Worm (Caenorhabditis elegans) whole organism, mixed stage, embryonic: ENCODE data around the gene piit-1.

ENCODE experiments used
- M03D4.4 ChIP-seq: sonication (generic microtip); optimal IDR thresholded peaks from 2 replicates; lab custom pipeline; 2017; ENCODE audit warnings: mild to moderate bottlenecking, missing genetic modification characterization, missing compliant biosample characterization
- bed-3 ChIP-seq: fragments of 200-800 bp; sonication (Bioruptor generic); optimal IDR thresholded peaks from 3 replicates; lab custom pipeline; 2018; ENCODE audit warnings: mild to moderate bottlenecking, missing genetic modification characterization, moderate library complexity, missing compliant biosample characterization
- ceh-43 ChIP-seq: fragments of 200-800 bp; sonication (Bioruptor generic); optimal IDR thresholded peaks from 2 replicates; lab custom pipeline; 2018; ENCODE audit warnings: mild to moderate bottlenecking, missing genetic modification characterization, moderate library complexity, missing compliant biosample characterization
- ceh-83 ChIP-seq: fragments of 200-800 bp; sonication (Bioruptor generic); optimal IDR thresholded peaks from 2 replicates; lab custom pipeline; 2018; ENCODE audit warnings: mild to moderate bottlenecking, missing genetic modification characterization, missing compliant biosample characterization
- ces-1 ChIP-seq: fragments of 150-350 bp; optimal IDR thresholded peaks from 2 replicates; lab custom pipeline; 2014; ENCODE audit warnings: missing biosample characterization, missing genetic modification reagents, missing genetic modification characterization
- cnd-1 ChIP-seq: fragments of 200-800 bp; sonication (Bioruptor generic); optimal IDR thresholded peaks from 2 replicates; lab custom pipeline; 2018; ENCODE audit warnings: mild to moderate bottlenecking, missing genetic modification characterization, missing compliant biosample characterization
- drap-1 ChIP-seq: fragments of 200-800 bp; sonication (Bioruptor generic); optimal IDR thresholded peaks from 3 replicates; lab custom pipeline; 2018; ENCODE audit warnings: mild to moderate bottlenecking, missing genetic modification characterization, missing compliant biosample characterization
- elt-1 ChIP-seq: sonication (generic microtip); optimal IDR thresholded peaks from 2 replicates; lab custom pipeline; 2017; ENCODE audit warnings: missing genetic modification characterization, mild to moderate bottlenecking, missing compliant biosample characterization, antibody characterized with exemption, moderate library complexity, borderline replicate concordance; ENCODE audit not compliant: insufficient read depth
- elt-3 ChIP-seq: fragments of 150-350 bp; optimal IDR thresholded peaks from 2 replicates; lab custom pipeline; 2014; ENCODE audit warnings: missing biosample characterization, missing genetic modification characterization
- flh-1 ChIP-seq: fragments of 200-800 bp; sonication (Bioruptor generic); optimal IDR thresholded peaks from 2 replicates; lab custom pipeline; 2018; ENCODE audit warnings: mild to moderate bottlenecking, missing genetic modification characterization, moderate library complexity, missing compliant biosample characterization
- ham-2 ChIP-seq: fragments of 200-800 bp; sonication (Bioruptor generic); optimal IDR thresholded peaks from 2 replicates; lab custom pipeline; 2018; ENCODE audit warnings: mild to moderate bottlenecking, missing genetic modification characterization, missing compliant biosample characterization
- hlh-1 ChIP-seq: fragments of 150-350 bp; optimal IDR thresholded peaks from 2 replicates; lab custom pipeline; 2014; ENCODE audit warnings: missing biosample characterization, missing genetic modification reagents, missing genetic modification characterization
- lin-32 ChIP-seq: fragments of 200-800 bp; sonication (Bioruptor generic); optimal IDR thresholded peaks from 2 replicates; lab custom pipeline; 2018; ENCODE audit warnings: mild to moderate bottlenecking, missing genetic modification characterization, missing compliant biosample characterization
- mab-5 ChIP-seq: fragments of 150-350 bp; optimal IDR thresholded peaks from 2 replicates; lab custom pipeline; 2014; ENCODE audit warnings: missing biosample characterization, missing genetic modification characterization
- mls-2 ChIP-seq: sonication (generic microtip); optimal IDR thresholded peaks from 2 replicates; lab custom pipeline; 2016; ENCODE audit warnings: mild to moderate bottlenecking, missing genetic modification characterization, moderate library complexity, missing compliant biosample characterization
- nhr-12 ChIP-seq: fragments of 150-350 bp; optimal IDR thresholded peaks from 2 replicates; lab custom pipeline; 2014; ENCODE audit warnings: missing biosample characterization, missing genetic modification characterization
- nhr-2 ChIP-seq: fragments of 150-350 bp; optimal IDR thresholded peaks from 2 replicates; lab custom pipeline; 2014; ENCODE audit warnings: missing biosample characterization, missing genetic modification characterization
- nhr-237 ChIP-seq: fragments of 150-350 bp; optimal IDR thresholded peaks from 2 replicates; lab custom pipeline; 2014; ENCODE audit warnings: missing biosample characterization, missing genetic modification characterization
- nhr-28 ChIP-seq: fragments of 150-350 bp; optimal IDR thresholded peaks from 2 replicates; lab custom pipeline; 2014; ENCODE audit warnings: missing biosample characterization, missing genetic modification characterization
- nhr-76 ChIP-seq: sonication (generic microtip); optimal IDR thresholded peaks from 2 replicates; lab custom pipeline; 2017; ENCODE audit warnings: missing biosample characterization, missing genetic modification characterization
- pha-4 ChIP-seq: fragments of 150-350 bp; optimal IDR thresholded peaks from 2 replicates; lab custom pipeline; 2018; ENCODE audit warnings: missing biosample characterization, missing genetic modification reagents, missing genetic modification characterization
- sem-2 ChIP-seq: fragments of 200-800 bp; sonication (Bioruptor generic); optimal IDR thresholded peaks from 2 replicates; lab custom pipeline; 2018; ENCODE audit warnings: mild to moderate bottlenecking, missing genetic modification characterization, missing compliant biosample characterization
- snpc-4 ChIP-seq: fragments of 150-350 bp; optimal IDR thresholded peaks from 2 replicates; lab custom pipeline; 2014; ENCODE audit warnings: missing biosample characterization, missing genetic modification characterization
- tbx-8 ChIP-seq: fragments of 200-800 bp; sonication (Bioruptor generic); optimal IDR thresholded peaks from 2 replicates; lab custom pipeline; 2018; ENCODE audit warnings: mild to moderate bottlenecking, missing genetic modification characterization, moderate library complexity, missing compliant biosample characterization
- unc-120 ChIP-seq: sonication (generic microtip); optimal IDR thresholded peaks from 2 replicates; lab custom pipeline; 2017; ENCODE audit warnings: missing genetic modification characterization, missing compliant biosample characterization; ENCODE audit not compliant: poor library complexity, severe bottlenecking
- unc-39 ChIP-seq: fragments of 150-350 bp; optimal IDR thresholded peaks from 2 replicates; lab custom pipeline; 2014; ENCODE audit warnings: missing biosample characterization, missing genetic modification characterization
- unc-62 ChIP-seq: fragments of 150-350 bp; optimal IDR thresholded peaks from 2 replicates; lab custom pipeline; 2014; ENCODE audit warnings: missing biosample characterization, missing genetic modification reagents, missing genetic modification characterization
- zip-8 ChIP-seq: fragments of 150-350 bp; optimal IDR thresholded peaks from 2 replicates; lab custom pipeline; 2014; ENCODE audit warnings: missing biosample characterization, missing genetic modification characterization
- ztf-11 ChIP-seq: fragments of 150-350 bp; optimal IDR thresholded peaks from 2 replicates; lab custom pipeline; 2014; ENCODE audit warnings: missing biosample characterization, missing genetic modification characterization

Gene piit-1

DNA sequence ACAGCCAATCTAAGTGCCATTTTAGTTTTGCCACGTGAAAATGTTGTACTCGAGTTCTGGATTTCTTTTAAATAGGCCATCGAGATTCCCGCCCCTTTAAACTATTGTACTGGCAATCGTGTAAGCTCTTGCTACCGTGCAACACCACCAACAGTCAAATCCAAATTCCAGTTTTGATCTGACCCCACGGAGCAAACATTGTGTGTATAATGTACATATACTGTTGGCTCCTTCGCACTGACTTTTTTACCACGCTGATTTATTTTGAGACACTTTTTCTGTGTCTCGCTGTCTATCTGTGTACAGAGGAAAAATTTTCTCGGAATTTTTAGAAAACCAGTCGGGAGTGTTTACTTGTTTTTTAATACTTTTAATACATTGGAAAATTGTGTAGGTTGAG, at the start of gene piit-1:
Gene piit-1, minus strand, starts transcription at position 101 of the 400 bp plus-strand sequence.
- TF ChIP-seq nhr-12 (tag; lab: Kevin White, UChicago) (no peak), nhr-2 (tag; lab: Kevin White, UChicago) (no peak), lin-32 (GFP tag; lab: Kevin White, UChicago) (no peak), drap-1 (GFP tag; lab: Kevin White, UChicago) (no peak), unc-39 (tag; lab: Kevin White, UChicago) (no peak), ztf-11 (tag; lab: Kevin White, UChicago) (no peak), ceh-83 (no peak), sem-2 (GFP tag; lab: Kevin White, UChicago) (no peak), elt-1 (no peak), M03D4.4 (tag; lab: Kevin White, UChicago) (no peak), nhr-76 (no peak), hlh-1 (no peak)

DNA sequence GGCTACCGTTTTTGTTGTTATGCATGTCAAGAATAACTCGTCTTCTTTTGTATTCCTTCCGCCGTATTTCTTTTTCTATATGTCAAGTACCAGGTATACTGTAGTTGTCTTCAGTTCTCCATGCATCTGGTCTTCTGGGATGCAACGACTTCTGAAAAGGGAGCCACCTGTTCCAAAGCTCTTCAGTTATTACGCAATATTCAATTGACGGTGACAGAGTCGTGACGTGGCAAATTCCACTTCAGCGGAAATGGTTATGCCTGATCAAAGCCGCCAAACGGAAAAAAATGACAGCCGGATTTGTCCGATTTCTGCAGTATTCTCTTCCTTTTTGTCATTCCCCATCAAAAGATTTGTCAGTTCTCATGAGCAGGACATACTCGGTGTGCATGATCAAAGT, 46.5 kb upstream of the piit-1 start:
- TF ChIP-seq nhr-2 (tag; lab: Kevin White, UChicago) (peak; percentile 34), zip-8 (peak; percentile 95), hlh-1 (no peak)

DNA sequence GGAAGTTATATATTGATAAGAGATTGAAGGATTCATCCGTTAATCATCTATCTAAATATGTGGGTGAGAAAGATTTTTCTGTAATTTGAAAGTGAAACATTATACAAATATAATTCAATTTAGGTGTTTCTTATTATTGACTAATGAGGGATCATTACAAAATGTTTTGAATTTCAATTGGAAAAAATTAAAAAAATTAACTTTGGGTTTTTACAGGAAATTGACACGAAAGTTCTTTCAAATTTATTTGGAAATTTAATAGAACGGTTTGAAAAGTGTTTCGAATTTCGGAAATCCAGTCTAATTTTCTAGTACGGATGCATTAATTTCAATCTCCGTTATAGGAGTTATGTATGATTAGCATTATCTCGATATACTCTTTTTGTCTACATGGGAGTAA, 43.1 kb upstream of the piit-1 start:
- no peak for TF ChIP-seq lin-32 (GFP tag; lab: Kevin White, UChicago)
- TF ChIP-seq mls-2, result no peak
- no peak for TF ChIP-seq bed-3 (GFP tag; lab: Kevin White, UChicago)

DNA sequence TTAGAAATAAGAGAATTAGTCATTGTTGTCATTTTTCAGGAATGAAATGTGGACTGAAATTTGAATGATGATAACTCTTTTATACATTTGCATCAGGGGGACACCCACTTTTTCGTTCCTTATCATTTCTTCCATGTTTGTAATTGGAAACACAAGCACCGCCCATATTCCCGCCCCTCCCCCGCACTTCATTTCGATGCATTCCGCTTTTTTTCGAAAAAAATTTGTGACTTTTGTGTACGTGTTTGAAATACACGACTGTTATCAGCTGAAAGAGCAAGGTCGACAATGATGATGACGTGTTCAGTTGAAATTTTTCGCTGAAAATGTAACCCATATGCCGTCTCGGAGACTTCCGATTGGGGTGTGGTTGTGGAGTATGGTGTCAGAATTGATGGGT, 40.8 kb upstream of the piit-1 start, which contains the start of gene zip-10:
Gene zip-10, minus strand, starts transcription at position 43 of the 400 bp plus-strand sequence.
- TF ChIP-seq nhr-2 (tag; lab: Kevin White, UChicago) (no peak), nhr-28 (tag; lab: Kevin White, UChicago) (no peak), ceh-43 (GFP tag; lab: Kevin White, UChicago) (no peak)

DNA sequence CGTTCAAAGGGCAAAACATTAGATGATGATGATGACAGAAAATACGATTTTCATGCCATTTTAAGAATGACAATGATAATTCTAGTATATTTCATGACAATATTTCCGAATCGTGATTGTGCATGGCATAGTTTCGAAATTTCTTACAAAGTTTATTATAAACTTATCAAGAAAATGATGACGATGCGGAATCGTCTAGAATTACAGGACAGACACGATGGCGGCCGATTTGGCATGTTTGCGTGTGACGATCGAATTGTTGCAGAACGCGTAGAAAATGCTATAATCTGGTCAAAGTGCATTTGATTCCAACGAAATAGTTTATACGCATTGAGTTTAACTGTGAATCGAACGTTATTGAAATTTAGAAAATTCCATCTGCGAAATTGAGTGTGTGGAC, 39.3 kb upstream of the piit-1 start:
- TF ChIP-seq zip-8 (no peak), hlh-1 (no peak), snpc-4 (no peak), unc-62 (no peak), pha-4 (no peak), ham-2 (GFP tag; lab: Kevin White, UChicago) (no peak), flh-1 (GFP tag; lab: Kevin White, UChicago) (no peak), ceh-83 (no peak), cnd-1 (tag; lab: Kevin White, UChicago) (no peak), nhr-76 (no peak), nhr-237 (tag; lab: Kevin White, UChicago) (no peak), nhr-28 (tag; lab: Kevin White, UChicago) (no peak), tbx-8 (GFP tag; lab: Kevin White, UChicago) (no peak)
- TF ChIP-seq, all 35 proteins: peak for 0

DNA sequence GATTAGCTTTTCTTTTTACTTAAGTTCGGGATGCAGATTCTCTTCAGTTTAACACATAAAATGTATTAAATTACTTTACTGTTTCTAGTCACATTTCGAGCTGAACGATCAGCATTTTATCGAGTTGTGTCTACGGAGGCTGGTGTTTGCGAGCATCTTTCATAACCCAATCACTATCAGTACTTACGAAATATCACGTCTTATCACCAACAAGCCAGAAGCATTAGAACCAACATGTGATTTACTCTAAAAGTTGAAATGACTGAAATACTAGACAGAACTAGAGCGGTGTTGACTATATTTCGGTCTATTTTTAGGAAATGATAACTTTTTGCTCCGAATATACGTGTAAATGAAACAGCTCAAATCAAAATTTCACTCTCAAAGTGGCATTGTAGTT, 38.5 kb upstream of the piit-1 start:
- TF ChIP-seq unc-120 (no peak), ces-1 (GFP tag; lab: Kevin White, UChicago) (no peak), M03D4.4 (tag; lab: Kevin White, UChicago) (no peak), unc-39 (tag; lab: Kevin White, UChicago) (no peak), nhr-2 (tag; lab: Kevin White, UChicago) (no peak), ceh-83 (no peak), unc-62 (no peak), tbx-8 (GFP tag; lab: Kevin White, UChicago) (no peak), flh-1 (GFP tag; lab: Kevin White, UChicago) (no peak), mab-5 (tag; lab: Kevin White, UChicago) (no peak), nhr-28 (tag; lab: Kevin White, UChicago) (no peak), drap-1 (GFP tag; lab: Kevin White, UChicago) (no peak), elt-3 (tag; lab: Kevin White, UChicago) (no peak), zip-8 (no peak), nhr-12 (tag; lab: Kevin White, UChicago) (no peak), bed-3 (GFP tag; lab: Kevin White, UChicago) (no peak), ztf-11 (tag; lab: Kevin White, UChicago) (no peak)
